Worm (Caenorhabditis elegans) whole organism, L2 larva: ENCODE measurements around the gene msp-40.

ENCODE experiments used
- C34F6.9 ChIP-seq: fragments of 150-350 bp; optimal IDR thresholded peaks from 2 replicates; lab custom pipeline; 2014; ENCODE audit warnings: missing biosample characterization, missing genetic modification characterization
- F13H6.1 ChIP-seq: sonication (generic microtip); optimal IDR thresholded peaks from 2 replicates; lab custom pipeline; 2016; ENCODE audit warnings: missing genetic modification characterization, missing compliant biosample characterization
- ZK546.5 ChIP-seq: sonication (generic microtip); optimal IDR thresholded peaks from 2 replicates; lab custom pipeline; 2017; ENCODE audit warnings: missing biosample characterization, missing genetic modification characterization
- alr-1 ChIP-seq: fragments of 150-350 bp; optimal IDR thresholded peaks from 2 replicates; lab custom pipeline; 2014; ENCODE audit warnings: missing biosample characterization, missing genetic modification characterization
- aly-2 ChIP-seq: fragments of 150-350 bp; optimal IDR thresholded peaks from 2 replicates; lab custom pipeline; 2014; ENCODE audit warnings: missing biosample characterization, missing genetic modification characterization
- ama-1 ChIP-seq: fragments of 150-350 bp; optimal IDR thresholded peaks from 2 replicates; lab custom pipeline; 2018; ENCODE audit warnings: inconsistent platforms
- blmp-1 ChIP-seq: sonication (generic microtip); optimal IDR thresholded peaks from 2 replicates; lab custom pipeline; 2017; ENCODE audit warnings: missing genetic modification characterization, mild to moderate bottlenecking, missing compliant biosample characterization, antibody characterized with exemption, moderate library complexity; ENCODE audit not compliant: insufficient read depth
- ceh-16 ChIP-seq: fragments of 150-350 bp; optimal IDR thresholded peaks from 2 replicates; lab custom pipeline; 2014; ENCODE audit warnings: missing biosample characterization, missing genetic modification characterization
- ceh-82 ChIP-seq: fragments of 150-350 bp; optimal IDR thresholded peaks from 2 replicates; lab custom pipeline; 2014; ENCODE audit warnings: missing biosample characterization, missing genetic modification characterization
- crh-2 ChIP-seq: sonication (generic microtip); optimal IDR thresholded peaks from 2 replicates; lab custom pipeline; 2017; ENCODE audit warnings: missing biosample characterization, missing genetic modification characterization
- dmd-4 ChIP-seq: sonication (generic microtip); optimal IDR thresholded peaks from 2 replicates; lab custom pipeline; 2017; ENCODE audit warnings: missing biosample characterization, missing genetic modification characterization
- elt-3 ChIP-seq: sonication (generic microtip); optimal IDR thresholded peaks from 2 replicates; lab custom pipeline; 2017; ENCODE audit warnings: missing biosample characterization, missing genetic modification characterization
- fos-1 ChIP-seq: fragments of 150-350 bp; optimal IDR thresholded peaks from 2 replicates; lab custom pipeline; 2014; ENCODE audit warnings: missing biosample characterization, missing genetic modification characterization
- gmeb-1 ChIP-seq: fragments of 150-350 bp; optimal IDR thresholded peaks from 2 replicates; lab custom pipeline; 2014; ENCODE audit warnings: missing biosample characterization, missing genetic modification characterization
- lin-11 ChIP-seq: fragments of 150-350 bp; sonication (generic microtip); optimal IDR thresholded peaks from 2 replicates; lab custom pipeline; 2014; ENCODE audit warnings: missing biosample characterization, missing genetic modification characterization, inconsistent platforms, mixed read lengths
- lin-13 ChIP-seq: fragments of 150-350 bp; optimal IDR thresholded peaks from 2 replicates; lab custom pipeline; 2014; ENCODE audit warnings: missing biosample characterization, missing genetic modification reagents, missing genetic modification characterization
- lin-39 ChIP-seq: fragments of 150-350 bp; optimal IDR thresholded peaks from 2 replicates; lab custom pipeline; 2014; ENCODE audit warnings: missing biosample characterization, missing genetic modification reagents, missing genetic modification characterization
- lsy-2 ChIP-seq, 2 experiments: fragments of 150-350 bp in 1 of 2; sonication (generic microtip) in 1 of 2; optimal IDR thresholded peaks; 2 replicates each; lab custom pipeline; 2014 to 2017; ENCODE audit warnings: missing biosample characterization in 2 of 2, missing genetic modification characterization in 2 of 2
- mab-5 ChIP-seq: fragments of 150-350 bp; optimal IDR thresholded peaks from 2 replicates; lab custom pipeline; 2014; ENCODE audit warnings: missing biosample characterization, missing genetic modification characterization
- nhr-11 ChIP-seq: fragments of 150-350 bp; optimal IDR thresholded peaks from 2 replicates; lab custom pipeline; 2014; ENCODE audit warnings: missing biosample characterization, missing genetic modification characterization
- nhr-12 ChIP-seq: fragments of 150-350 bp; optimal IDR thresholded peaks from 2 replicates; lab custom pipeline; 2014; ENCODE audit warnings: missing biosample characterization, missing genetic modification characterization
- nhr-129 ChIP-seq: fragments of 150-350 bp; optimal IDR thresholded peaks from 2 replicates; lab custom pipeline; 2014; ENCODE audit warnings: missing biosample characterization, missing genetic modification characterization
- nhr-21 ChIP-seq: fragments of 150-350 bp; optimal IDR thresholded peaks from 2 replicates; lab custom pipeline; 2014; ENCODE audit warnings: missing biosample characterization, missing genetic modification characterization
- nhr-25 ChIP-seq: fragments of 150-350 bp; sonication (generic microtip); optimal IDR thresholded peaks from 3 replicates; lab custom pipeline; 2014; ENCODE audit warnings: missing biosample characterization, missing genetic modification characterization
- nhr-6 ChIP-seq: fragments of 150-350 bp; optimal IDR thresholded peaks from 2 replicates; lab custom pipeline; 2014; ENCODE audit warnings: missing biosample characterization, missing genetic modification characterization
- nhr-77 ChIP-seq: fragments of 150-350 bp; optimal IDR thresholded peaks from 2 replicates; lab custom pipeline; 2014; ENCODE audit warnings: missing biosample characterization, missing genetic modification characterization
- peb-1 ChIP-seq: fragments of 150-350 bp; optimal IDR thresholded peaks from 2 replicates; lab custom pipeline; 2014; ENCODE audit warnings: missing biosample characterization, missing genetic modification characterization
- sem-4 ChIP-seq: fragments of 150-350 bp; optimal IDR thresholded peaks from 2 replicates; lab custom pipeline; 2014; ENCODE audit warnings: missing biosample characterization, missing genetic modification reagents, missing genetic modification characterization
- skn-1 ChIP-seq: sonication (generic microtip); optimal IDR thresholded peaks from 2 replicates; lab custom pipeline; 2017; ENCODE audit warnings: missing biosample characterization, missing genetic modification characterization
- sma-9 ChIP-seq, 2 experiments: fragments of 150-350 bp in 1 of 2; sonication (generic microtip) in 1 of 2; optimal IDR thresholded peaks; 2 replicates each; lab custom pipeline; 2014 to 2016; ENCODE audit warnings: missing genetic modification characterization in 2 of 2, mild to moderate bottlenecking in 1 of 2, missing biosample characterization in 1 of 2, missing compliant biosample characterization in 1 of 2, missing genetic modification reagents in 1 of 2, moderate library complexity in 1 of 2
- snpc-4 ChIP-seq: fragments of 150-350 bp; optimal IDR thresholded peaks from 2 replicates; lab custom pipeline; 2014; ENCODE audit warnings: missing biosample characterization, missing genetic modification characterization
- unc-39 ChIP-seq: fragments of 150-350 bp; optimal IDR thresholded peaks from 2 replicates; lab custom pipeline; 2014; ENCODE audit warnings: missing biosample characterization, missing genetic modification characterization
- unc-55 ChIP-seq: fragments of 150-350 bp; sonication (generic microtip); optimal IDR thresholded peaks from 3 replicates; lab custom pipeline; 2014; ENCODE audit warnings: missing biosample characterization, missing genetic modification reagents, missing genetic modification characterization
- unc-62 ChIP-seq: fragments of 150-350 bp; optimal IDR thresholded peaks from 2 replicates; lab custom pipeline; 2014; ENCODE audit warnings: missing biosample characterization, missing genetic modification reagents, missing genetic modification characterization
- zag-1 ChIP-seq: fragments of 150-350 bp; optimal IDR thresholded peaks from 2 replicates; lab custom pipeline; 2014; ENCODE audit warnings: missing biosample characterization, missing genetic modification characterization
- ztf-1 ChIP-seq: fragments of 200-800 bp; sonication (Bioruptor generic); conservative IDR thresholded peaks from 2 replicates; pipeline ENCODE4 v1.3.6; 2022; ENCODE audit warnings: missing genetic modification characterization, missing compliant biosample characterization

msp-40 gene

DNA sequence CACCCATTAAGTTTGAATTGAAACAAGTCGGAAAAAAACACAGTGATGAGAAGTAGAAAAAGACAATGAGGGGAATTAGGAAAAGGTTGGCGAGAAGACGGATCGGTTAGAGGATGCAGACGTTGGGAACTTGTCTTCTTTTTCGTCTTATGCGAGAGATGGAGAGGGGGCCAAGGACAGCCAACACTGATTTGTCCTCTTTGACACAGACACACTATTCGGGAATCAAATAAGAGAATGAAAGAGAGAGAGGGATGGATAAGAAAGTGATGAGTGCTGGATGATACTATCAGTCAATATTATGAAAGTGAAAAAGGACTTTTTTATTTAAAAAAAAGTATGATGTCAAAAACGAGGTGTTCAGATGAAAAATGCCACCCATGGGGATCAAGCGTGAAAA is 3.5 kb upstream of the msp-40 start, which contains the start of gene lact-5:
TSS of gene lact-5 (minus strand) at position 1 of the 400 bp plus-strand sequence.
- peak; percentile 43 for TF ChIP-seq nhr-21 (tag; lab: Kevin White, UChicago)
- peak; percentile 37 for TF ChIP-seq fos-1 (tag; lab: Kevin White, UChicago)
- TF ChIP-seq blmp-1 = peak; percentile 94
- peak; percentile 28 for TF ChIP-seq nhr-25
- no peak for TF ChIP-seq gmeb-1 (tag; lab: Kevin White, UChicago)
- peak; percentile 18 for TF ChIP-seq sma-9 (GFP tag; optimal IDR thresholded peaks at IDR 0.05; lab: Kevin White, UChicago)
- no peak for TF ChIP-seq sma-9 (tag; optimal IDR thresholded peaks at IDR 0.05; lab: Kevin White, UChicago)
- no peak for TF ChIP-seq unc-39 (tag; lab: Kevin White, UChicago)
- no peak for TF ChIP-seq nhr-12 (tag; lab: Kevin White, UChicago)

DNA sequence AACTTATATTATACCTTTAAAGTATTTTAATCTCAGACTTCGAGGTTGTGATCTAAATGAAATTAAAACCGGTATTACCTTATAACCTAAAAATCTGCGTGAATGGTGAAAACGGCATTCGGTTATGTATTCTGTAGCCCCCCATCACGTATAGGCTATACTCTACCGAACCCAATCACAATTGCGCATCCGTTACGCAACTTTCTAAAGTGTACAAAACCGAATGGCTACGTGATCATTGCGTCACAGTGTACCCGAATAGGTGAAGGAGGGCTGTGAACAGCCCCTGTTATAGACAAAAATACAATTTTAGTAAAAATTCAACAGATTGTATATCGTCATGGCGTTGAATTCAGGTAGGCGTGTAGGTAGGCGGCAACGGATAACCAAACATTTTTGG is 2.6 kb upstream of the msp-40 start:
- TF ChIP-seq ceh-82 (tag; lab: Kevin White, UChicago) = no peak
- no peak for TF ChIP-seq nhr-25
- TF ChIP-seq unc-55 (GFP tag; lab: Kevin White, UChicago) = no peak
- TF ChIP-seq ZK546.5 = no peak
- no peak for TF ChIP-seq fos-1 (tag; lab: Kevin White, UChicago)
- TF ChIP-seq gmeb-1 (tag; lab: Kevin White, UChicago) = no peak

DNA sequence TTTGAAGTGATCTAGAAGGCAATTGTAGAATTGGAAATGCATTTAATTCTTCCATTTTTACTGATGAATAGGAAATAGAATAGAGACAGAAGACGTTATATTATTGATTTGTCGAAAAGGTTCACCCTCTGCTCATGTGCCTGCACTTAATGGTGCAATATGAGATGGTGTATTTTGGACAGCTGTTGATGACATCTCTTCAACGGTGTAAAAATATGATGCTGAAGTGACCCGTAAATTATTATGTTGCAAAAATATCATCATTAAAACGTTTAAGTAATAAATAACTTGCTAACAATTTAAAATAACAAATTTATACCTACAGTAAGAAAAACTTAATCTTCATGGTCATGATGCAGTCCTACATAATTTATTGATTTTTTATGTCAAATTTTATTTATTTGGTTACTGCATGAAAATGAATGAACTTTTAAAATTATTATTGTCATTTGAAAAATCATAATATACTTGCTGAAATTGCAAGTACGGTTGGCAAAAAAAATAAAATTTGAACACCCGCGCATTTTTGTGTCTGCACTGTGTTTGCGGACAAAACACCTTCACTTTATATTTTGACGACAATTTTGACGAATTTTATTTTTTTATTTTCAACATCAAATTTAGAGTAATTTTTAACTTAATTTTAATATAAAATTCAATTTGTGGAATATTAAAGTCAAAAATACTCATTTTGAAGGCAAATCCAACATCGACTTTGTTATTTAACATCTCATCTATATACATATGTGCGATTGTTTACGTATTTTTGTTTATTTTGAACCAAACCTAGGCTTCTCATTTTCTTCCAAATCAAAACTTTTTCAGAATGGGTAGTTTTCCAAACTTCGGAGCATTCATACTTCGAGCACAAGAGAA is 2.8 kb downstream of the msp-40 start, which contains the start of the genes fbxb-88 and tbck-1:
TSS of gene fbxb-88 (minus strand) at position 151 of the 876 bp plus-strand sequence.
TSS of gene tbck-1 (plus strand) at position 826 of the 876 bp plus-strand sequence.
- TF ChIP-seq peb-1 (tag; lab: Kevin White, UChicago) (no peak), lin-11 (no peak), nhr-77 (tag; lab: Kevin White, UChicago) (no peak), lsy-2 (tag; optimal IDR thresholded peaks at IDR 0.05; lab: Kevin White, UChicago) (peak in 1 of 2 experiments; percentile 26), lin-13 (GFP tag; lab: Kevin White, UChicago) (no peak), unc-55 (GFP tag; lab: Kevin White, UChicago) (peak; percentile 82), F13H6.1 (tag; lab: Kevin White, UChicago) (no peak), ceh-82 (tag; lab: Kevin White, UChicago) (no peak), C34F6.9 (tag; lab: Kevin White, UChicago) (peak; percentile 56), sem-4 (tag; lab: Kevin White, UChicago) (no peak), ztf-1 (no peak), mab-5 (tag; lab: Kevin White, UChicago) (no peak), crh-2 (tag; lab: Kevin White, UChicago) (peak; percentile 63), lin-39 (tag; lab: Kevin White, UChicago) (no peak), blmp-1 (no peak), gmeb-1 (tag; lab: Kevin White, UChicago) (peak; percentile 97), ZK546.5 (no peak), alr-1 (tag; lab: Kevin White, UChicago) (no peak), snpc-4 (tag; lab: Kevin White, UChicago) (peak; percentile 54), skn-1 (no peak), ceh-16 (tag; lab: Kevin White, UChicago) (no peak), elt-3 (tag; lab: Kevin White, UChicago) (no peak), ama-1 (lab: Kevin White, UChicago) (no peak), nhr-129 (tag; lab: Kevin White, UChicago) (no peak)

DNA sequence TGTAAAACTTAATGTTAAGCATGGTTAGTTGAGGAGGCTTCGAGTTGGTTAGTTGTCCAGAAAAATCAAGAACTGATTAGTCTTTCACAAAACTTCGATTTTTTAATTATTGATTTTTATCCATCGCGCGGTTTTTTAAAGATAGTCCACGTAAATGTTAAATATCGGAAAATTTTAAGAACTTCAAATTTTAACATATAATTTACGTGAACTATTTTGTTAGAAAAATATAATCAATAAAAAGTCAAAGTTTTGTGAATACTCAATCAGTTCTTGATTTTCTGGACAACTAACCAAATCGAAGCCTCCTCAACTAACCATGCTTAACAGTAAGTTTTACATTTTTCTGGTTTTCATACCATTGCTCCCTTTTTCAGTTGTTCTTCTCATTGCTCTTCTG is 9.5 kb downstream of the msp-40 start, which contains the start of the genes C33F10.11 and C33F10.1:
TSS of gene C33F10.11 (minus strand) at position 101 of the 400 bp plus-strand sequence.
TSS of gene C33F10.1 (plus strand) at position 263 of the 400 bp plus-strand sequence.
- TF ChIP-seq C34F6.9 (tag; lab: Kevin White, UChicago) (no peak), unc-62 (GFP tag; lab: Kevin White, UChicago) (no peak), lin-13 (GFP tag; lab: Kevin White, UChicago) (no peak), nhr-6 (tag; lab: Kevin White, UChicago) (no peak), zag-1 (no peak), nhr-129 (tag; lab: Kevin White, UChicago) (no peak), nhr-11 (tag; lab: Kevin White, UChicago) (no peak), dmd-4 (no peak), lin-39 (tag; lab: Kevin White, UChicago) (no peak), aly-2 (tag; lab: Kevin White, UChicago) (no peak), peb-1 (tag; lab: Kevin White, UChicago) (no peak)
- TF ChIP-seq, all 48 proteins: peak for 0
